Worm (Caenorhabditis elegans) whole organism, midembryonic: Measurements from ENCODE around the gene T04B2.7.

Source experiments
- flt-1 ChIP-seq: fragments of 200-800 bp; sonication (Bioruptor generic); IDR thresholded peaks from 2 replicates; pipeline ENCODE4 v1.3.6; 2022; ENCODE audit warnings: missing genetic modification characterization, missing compliant biosample characterization
- klf-2 ChIP-seq: fragments of 200-800 bp; sonication (Bioruptor generic); conservative IDR thresholded peaks from 2 replicates; pipeline ENCODE4 v1.3.6; 2022; ENCODE audit warnings: missing genetic modification reagents, missing genetic modification characterization, missing compliant biosample characterization

DNA sequence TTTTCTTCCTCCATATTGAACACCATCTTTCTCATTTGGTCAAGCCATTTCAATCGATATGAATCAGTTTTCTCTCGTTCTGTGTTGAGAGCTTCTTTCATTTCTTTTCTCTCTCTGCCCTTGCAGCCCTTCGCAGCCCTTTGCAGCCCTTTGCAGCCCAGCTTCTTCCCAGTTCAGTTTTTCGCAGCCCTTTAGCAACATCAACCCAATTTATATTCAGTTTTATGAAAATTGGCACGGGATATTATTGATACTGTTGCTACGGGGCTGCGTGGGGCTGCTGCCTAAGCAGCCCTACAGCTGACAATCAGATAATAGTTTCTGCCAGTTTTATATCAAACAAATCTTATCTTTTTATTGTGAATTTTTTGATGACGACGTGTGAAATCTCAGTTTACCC is 19.1 kb downstream of the T04B2.7 start, which contains the start of gene F44D12.10:
- no peak for TF ChIP-seq flt-1 (GFP tag; lab: Robert Waterston, UW)
- TF ChIP-seq klf-2 (GFP tag; lab: Robert Waterston, UW), result no peak
